Fruit fly (Drosophila melanogaster): Measurements from ENCODE around the gene CG10336.
A peak's percentile ranks its signal among the peaks of the same experiment; 100 is the strongest.

The CG10336 gene

dm6 chr2L:18665952-18666606 lies 23.2 kb upstream of the CG10336 start (continued):
- peak; percentile 34 for TF ChIP-seq CG17359 (tag; optimal IDR thresholded peaks at IDR 0.05)
- TF ChIP-seq MBD-R2 (GFP tag; IDR thresholded peaks at IDR 0.05), result peak; percentile 52
- TF ChIP-seq so (GFP tag; IDR thresholded peaks at IDR 0.05), result no peak
- peak; percentile 95 for TF ChIP-seq CG2199 (GFP tag; IDR thresholded peaks at IDR 0.05)
- no peak for TF ChIP-seq dati (GFP tag; IDR thresholded peaks at IDR 0.05)
- peak; percentile 43 for TF ChIP-seq CG10979 (tag; optimal IDR thresholded peaks at IDR 0.05)
- peak; percentile 28; the same call in 1 of the 2 replicates for TF ChIP-seq HLH3B (GFP tag; IDR thresholded peaks at IDR 0.05)
- no peak for TF ChIP-seq Deaf1 (tag; optimal IDR thresholded peaks at IDR 0.05)
- TF ChIP-seq row (GFP tag; IDR thresholded peaks at IDR 0.05), result peak; percentile 52
- no peak for TF ChIP-seq CG17361 (GFP tag; IDR thresholded peaks at IDR 0.05)
- no peak for TF ChIP-seq Scr (GFP tag; IDR thresholded peaks at IDR 0.05; ENCODE audit: partially characterized antibody)
- no peak for TF ChIP-seq trem (tag; optimal IDR thresholded peaks at IDR 0.05)
- peak; percentile 33; the same call in 1 of the 3 replicates for TF ChIP-seq CG14050 (GFP tag; IDR thresholded peaks at IDR 0.05)
- TF ChIP-seq zf30C (GFP tag; optimal IDR thresholded peaks at IDR 0.05), result no peak
- TF ChIP-seq CkIIα-i1 (GFP tag; IDR thresholded peaks at IDR 0.05), result no peak
- no peak for TF ChIP-seq Vsx1 (GFP tag; optimal IDR thresholded peaks at IDR 0.05)
- no peak for TF ChIP-seq CG10147 (GFP tag; optimal IDR thresholded peaks at IDR 0.05)
- peak; percentile 19 for TF ChIP-seq CG1792 (GFP tag; optimal IDR thresholded peaks at IDR 0.05)
- TF ChIP-seq CG8281 (tag; optimal IDR thresholded peaks at IDR 0.05), result no peak
- no peak for TF ChIP-seq grn (GFP tag; optimal IDR thresholded peaks at IDR 0.05)
- TF ChIP-seq CG12391 (tag; optimal IDR thresholded peaks at IDR 0.05), result peak; percentile 17
- TF ChIP-seq CG11560 (tag; IDR thresholded peaks at IDR 0.05), result no peak
- 0 out of 3 replicates have a peak, but pooled peaks have one; percentile 45 for TF ChIP-seq ken (GFP tag; IDR thresholded peaks at IDR 0.05)
- TF ChIP-seq CG11247 (GFP tag; IDR thresholded peaks at IDR 0.05), result peak; percentile 82
- no peak for TF ChIP-seq Hey (tag; optimal IDR thresholded peaks at IDR 0.05)
- TF ChIP-seq MTF-1 (GFP tag; optimal IDR thresholded peaks at IDR 0.05; ENCODE audit: borderline replicate concordance), result no peak
- TF ChIP-seq CG12155 (GFP tag; optimal IDR thresholded peaks at IDR 0.05), result peak; percentile 13
- TF ChIP-seq peb (GFP tag; IDR thresholded peaks at IDR 0.05), result no peak
- no peak for TF ChIP-seq Oli (tag; optimal IDR thresholded peaks at IDR 0.05)
- peak; percentile 36 for TF ChIP-seq Side (GFP tag; optimal IDR thresholded peaks at IDR 0.05)
- peak; percentile 61 for TF ChIP-seq CG1602 (GFP tag; optimal IDR thresholded peaks at IDR 0.05)
- TF ChIP-seq wdn (GFP tag; IDR thresholded peaks at IDR 0.05), result no peak
- peak; percentile 43 for TF ChIP-seq Chrac-16 (GFP tag; optimal IDR thresholded peaks at IDR 0.05)
- TF ChIP-seq gsb (GFP tag; IDR thresholded peaks at IDR 0.05), result no peak
- peak; percentile 56; the same call in 1 of the 2 replicates for TF ChIP-seq CG10366 (GFP tag; IDR thresholded peaks at IDR 0.05)
- no peak for TF ChIP-seq tup (GFP tag; optimal IDR thresholded peaks at IDR 0.05)
- TF ChIP-seq CG9609 (GFP tag; optimal IDR thresholded peaks at IDR 0.05), result peak; percentile 29
- TF ChIP-seq ham (GFP tag; IDR thresholded peaks at IDR 0.05), result no peak
- no peak for TF ChIP-seq Bdp1 (GFP tag; optimal IDR thresholded peaks at IDR 0.05)
- no peak for TF ChIP-seq Dll (GFP tag; IDR thresholded peaks at IDR 0.05; ENCODE audit: partially characterized antibody)
- TF ChIP-seq bigmax (GFP tag; optimal IDR thresholded peaks at IDR 0.05), result no peak
- TF ChIP-seq CG17385 (GFP tag; optimal IDR thresholded peaks at IDR 0.05), result peak; percentile 4
- no peak for TF ChIP-seq CG13775 (GFP tag; optimal IDR thresholded peaks at IDR 0.05)
- TF ChIP-seq CG15011 (GFP tag; optimal IDR thresholded peaks at IDR 0.05), result no peak
- TF ChIP-seq CG7987 (GFP tag; optimal IDR thresholded peaks at IDR 0.05), result peak; percentile 29
- TF ChIP-seq Sry-δ (GFP tag; optimal IDR thresholded peaks at IDR 0.05), result peak; percentile 44
- TF ChIP-seq amos (GFP tag; IDR thresholded peaks at IDR 0.05; ENCODE audit: partially characterized antibody), result peak; percentile 68
- TF ChIP-seq fd102C (GFP tag; optimal IDR thresholded peaks at IDR 0.05), result no peak
- TF ChIP-seq CG6654 (GFP tag; optimal IDR thresholded peaks at IDR 0.05), result no peak
- peak; percentile 15 for TF ChIP-seq HHEX (GFP tag; optimal IDR thresholded peaks at IDR 0.05)
